Fruit fly (Drosophila melanogaster) whole organism, embryonic: Measurements from ENCODE around the gene SuUR.
A peak's percentile ranks its signal among the peaks of the same experiment; 100 is the strongest.

ENCODE experiments used
- Abd-B ChIP-seq: fragments of 200-800 bp; sonication (Bioruptor generic); optimal IDR thresholded peaks from 2 replicates; lab custom pipeline; 2018; ENCODE audit warnings: missing biosample characterization, mild to moderate bottlenecking, missing genetic modification characterization, moderate library complexity
- CG10147 ChIP-seq: fragments of 200-800 bp; sonication (Bioruptor generic); optimal IDR thresholded peaks from 2 replicates; lab custom pipeline; 2019; ENCODE audit warnings: missing biosample characterization, mild to moderate bottlenecking, missing genetic modification characterization, moderate library complexity
- CG10274 ChIP-seq: fragments of 200-800 bp; sonication (Bioruptor generic); optimal IDR thresholded peaks from 3 replicates; lab custom pipeline; 2017; ENCODE audit warnings: missing biosample characterization, mild to moderate bottlenecking, missing genetic modification characterization
- CG11504 ChIP-seq: fragments of 200-800 bp; sonication (Bioruptor generic); optimal IDR thresholded peaks from 3 replicates; lab custom pipeline; 2019; ENCODE audit warnings: missing biosample characterization, mild to moderate bottlenecking, missing genetic modification characterization, moderate library complexity
- CG11723 ChIP-seq: fragments of 200-800 bp; sonication (Bioruptor generic); optimal IDR thresholded peaks from 2 replicates; lab custom pipeline; 2017; ENCODE audit warnings: missing biosample characterization, mild to moderate bottlenecking, missing genetic modification characterization
- CG12071 ChIP-seq: fragments of 200-800 bp; sonication (Bioruptor generic); optimal IDR thresholded peaks from 3 replicates; lab custom pipeline; 2018; ENCODE audit warnings: missing biosample characterization, mild to moderate bottlenecking, missing genetic modification characterization
- CG12104 ChIP-seq: fragments of 200-800 bp; sonication (Bioruptor generic); optimal IDR thresholded peaks from 3 replicates; lab custom pipeline; 2016; ENCODE audit warnings: missing biosample characterization, missing genetic modification characterization
- CG14441 ChIP-seq: fragments of 200-800 bp; sonication (Bioruptor generic); IDR thresholded peaks from 2 replicates; pipeline ENCODE4 v1.3.6; 2022; ENCODE audit warnings: missing biosample characterization, missing genetic modification characterization
- CG15011 ChIP-seq: fragments of 200-800 bp; sonication (Bioruptor generic); optimal IDR thresholded peaks from 3 replicates; lab custom pipeline; 2018; ENCODE audit warnings: missing biosample characterization, mild to moderate bottlenecking, missing genetic modification characterization
- CG15514 ChIP-seq: fragments of 200-800 bp; sonication (Bioruptor generic); optimal IDR thresholded peaks from 3 replicates; lab custom pipeline; 2017; ENCODE audit warnings: missing biosample characterization, missing genetic modification characterization, mild to moderate bottlenecking, moderate library complexity, missing genetic modification reagents
- CG17912 ChIP-seq: fragments of 200-800 bp; sonication (Bioruptor generic); optimal IDR thresholded peaks from 2 replicates; lab custom pipeline; 2018; ENCODE audit warnings: missing biosample characterization, mild to moderate bottlenecking, missing genetic modification characterization
- CG1792 ChIP-seq: fragments of 200-800 bp; sonication (Bioruptor generic); optimal IDR thresholded peaks from 2 replicates; lab custom pipeline; 2016; ENCODE audit warnings: missing biosample characterization, missing genetic modification characterization
- CG18262 ChIP-seq: fragments of 200-800 bp; optimal IDR thresholded peaks from 3 replicates; lab custom pipeline; 2019; ENCODE audit warnings: missing biosample characterization, mild to moderate bottlenecking, missing genetic modification characterization, moderate library complexity
- CG2199 ChIP-seq: fragments of 200-800 bp; sonication (Bioruptor generic); IDR thresholded peaks from 3 replicates; pipeline ENCODE4 v1.3.6; 2022; ENCODE audit warnings: missing biosample characterization, missing genetic modification characterization
- CG31388 ChIP-seq: fragments of 200-800 bp; sonication (Bioruptor generic); optimal IDR thresholded peaks from 2 replicates; lab custom pipeline; 2016; ENCODE audit warnings: missing biosample characterization, missing genetic modification characterization
- CG4617 ChIP-seq: fragments of 200-800 bp; sonication (Bioruptor generic); optimal IDR thresholded peaks from 3 replicates; lab custom pipeline; 2016; ENCODE audit warnings: missing biosample characterization, missing genetic modification characterization, borderline replicate concordance
- CG5953 ChIP-seq: fragments of 200-800 bp; sonication (Bioruptor generic); IDR thresholded peaks from 2 replicates; pipeline ENCODE4 v1.3.6; 2022; ENCODE audit warnings: missing biosample characterization, missing genetic modification characterization
- CG6813 ChIP-seq: fragments of 200-800 bp; sonication (Bioruptor generic); optimal IDR thresholded peaks from 2 replicates; lab custom pipeline; 2017; ENCODE audit warnings: missing biosample characterization, missing genetic modification characterization, mild to moderate bottlenecking, moderate library complexity, missing genetic modification reagents
- CG7372 ChIP-seq: fragments of 200-800 bp; sonication (Bioruptor generic); IDR thresholded peaks from 2 replicates; pipeline ENCODE4 v1.3.6; 2022; ENCODE audit warnings: missing biosample characterization, missing genetic modification characterization
- CG7928 ChIP-seq: fragments of 200-800 bp; sonication (Bioruptor generic); optimal IDR thresholded peaks from 2 replicates; lab custom pipeline; 2017; ENCODE audit warnings: missing biosample characterization, mild to moderate bottlenecking, missing genetic modification characterization
- CG9609 ChIP-seq: fragments of 200-800 bp; sonication (Bioruptor generic); optimal IDR thresholded peaks from 3 replicates; lab custom pipeline; 2016; ENCODE audit warnings: missing biosample characterization, missing genetic modification characterization
- CG9797 ChIP-seq: fragments of 200-800 bp; sonication (Bioruptor generic); optimal IDR thresholded peaks from 3 replicates; lab custom pipeline; 2018; ENCODE audit warnings: missing biosample characterization, mild to moderate bottlenecking, missing genetic modification characterization
- CoRest ChIP-seq: fragments of 200-800 bp; sonication (Bioruptor generic); optimal IDR thresholded peaks from 3 replicates; lab custom pipeline; 2018; ENCODE audit warnings: missing biosample characterization, mild to moderate bottlenecking, missing genetic modification characterization, moderate library complexity
- D19A ChIP-seq: fragments of 200-800 bp; optimal IDR thresholded peaks from 3 replicates; lab custom pipeline; 2019; ENCODE audit warnings: missing biosample characterization, mild to moderate bottlenecking, missing genetic modification characterization, moderate library complexity
- Dad ChIP-seq: fragments of 200-800 bp; sonication (Bioruptor generic); optimal IDR thresholded peaks from 3 replicates; lab custom pipeline; 2016; ENCODE audit warnings: missing biosample characterization, missing genetic modification characterization
- Gug ChIP-seq: fragments of 200-800 bp; sonication (Bioruptor generic); IDR thresholded peaks from 4 replicates; pipeline ENCODE4 v1.3.6; 2022; ENCODE audit warnings: missing biosample characterization, missing genetic modification characterization
- MTF-1 ChIP-seq: fragments of 200-800 bp; sonication (Bioruptor generic); optimal IDR thresholded peaks from 2 replicates; lab custom pipeline; 2018; ENCODE audit warnings: missing biosample characterization, mild to moderate bottlenecking, missing genetic modification characterization, borderline replicate concordance
- Oaz ChIP-seq: fragments of 200-800 bp; sonication (Bioruptor generic); IDR thresholded peaks from 2 replicates; pipeline ENCODE4 v1.3.6; 2022; ENCODE audit warnings: missing biosample characterization, missing genetic modification characterization
- Poxn ChIP-seq: fragments of 200-800 bp; sonication (Bioruptor generic); IDR thresholded peaks from 2 replicates; pipeline ENCODE4 v1.3.6; 2022; ENCODE audit warnings: missing biosample characterization, missing genetic modification characterization
- Side ChIP-seq: fragments of 200-800 bp; sonication (Bioruptor generic); optimal IDR thresholded peaks from 2 replicates; lab custom pipeline; 2016; ENCODE audit warnings: missing biosample characterization, missing genetic modification characterization
- bab2 ChIP-seq: fragments of 200-800 bp; sonication (Bioruptor generic); optimal IDR thresholded peaks from 2 replicates; lab custom pipeline; 2016; ENCODE audit warnings: missing biosample characterization, missing genetic modification characterization
- cad ChIP-seq: fragments of >200 bp; optimal IDR thresholded peaks from 2 replicates; lab custom pipeline; 2017; ENCODE audit warnings: missing biosample characterization, missing genetic modification characterization
- dysf ChIP-seq: fragments of 200-800 bp; sonication (Bioruptor generic); IDR thresholded peaks from 3 replicates; pipeline ENCODE4 v1.3.6; 2022; ENCODE audit warnings: missing biosample characterization, missing genetic modification characterization
- emc ChIP-seq: fragments of 200-800 bp; sonication (Bioruptor generic); optimal IDR thresholded peaks from 2 replicates; lab custom pipeline; 2016; ENCODE audit warnings: missing biosample characterization, missing genetic modification characterization
- fd102C ChIP-seq: fragments of 200-800 bp; sonication (Bioruptor generic); optimal IDR thresholded peaks from 2 replicates; lab custom pipeline; 2018; ENCODE audit warnings: missing biosample characterization, mild to moderate bottlenecking, missing genetic modification characterization, moderate library complexity
- fu2 ChIP-seq: fragments of 200-800 bp; sonication (Bioruptor generic); optimal IDR thresholded peaks from 2 replicates; lab custom pipeline; 2016; ENCODE audit warnings: missing biosample characterization, missing genetic modification characterization
- gsb ChIP-seq: fragments of 200-800 bp; sonication (Bioruptor generic); IDR thresholded peaks from 2 replicates; pipeline ENCODE4 v1.3.6; 2022; ENCODE audit warnings: missing biosample characterization, missing genetic modification characterization
- hbn ChIP-seq: fragments of 200-800 bp; sonication (Bioruptor generic); IDR thresholded peaks from 2 replicates; pipeline ENCODE4 v1.3.6; 2022; ENCODE audit warnings: missing biosample characterization, missing genetic modification characterization; ENCODE audit not compliant: partially characterized antibody
- jing ChIP-seq: fragments of 200-800 bp; sonication (Bioruptor generic); optimal IDR thresholded peaks from 2 replicates; lab custom pipeline; 2018; ENCODE audit warnings: missing biosample characterization, mild to moderate bottlenecking, missing genetic modification characterization
- org-1 ChIP-seq: fragments of 200-800 bp; sonication (Bioruptor generic); optimal IDR thresholded peaks from 2 replicates; lab custom pipeline; 2017; ENCODE audit warnings: missing biosample characterization, missing genetic modification characterization
- sob ChIP-seq: fragments of 200-800 bp; sonication (Bioruptor generic); IDR thresholded peaks from 2 replicates; pipeline ENCODE4 v1.3.6; 2022; ENCODE audit warnings: missing biosample characterization, missing genetic modification characterization
- sqz ChIP-seq: fragments of 200-800 bp; sonication (Bioruptor generic); optimal IDR thresholded peaks from 3 replicates; lab custom pipeline; 2018; ENCODE audit warnings: missing biosample characterization, mild to moderate bottlenecking, missing genetic modification characterization
- stc ChIP-seq: fragments of 200-800 bp; sonication (Bioruptor generic); IDR thresholded peaks from 2 replicates; pipeline ENCODE4 v1.3.6; 2022; ENCODE audit warnings: missing biosample characterization, missing genetic modification characterization
- tna ChIP-seq: fragments of 200-800 bp; sonication (Bioruptor generic); IDR thresholded peaks from 2 replicates; pipeline ENCODE4 v1.3.6; 2022; ENCODE audit warnings: missing biosample characterization, missing genetic modification characterization; ENCODE audit not compliant: partially characterized antibody
- ttk ChIP-seq: fragments of 200-800 bp; sonication (Bioruptor generic); IDR thresholded peaks from 2 replicates; pipeline ENCODE4 v2.1.2; 2022; ENCODE audit warnings: missing biosample characterization, missing genetic modification characterization
- unpg ChIP-seq: fragments of 200-800 bp; sonication (Bioruptor generic); optimal IDR thresholded peaks from 3 replicates; lab custom pipeline; 2018; ENCODE audit warnings: missing biosample characterization, mild to moderate bottlenecking, missing genetic modification characterization, moderate library complexity
- yki ChIP-seq: fragments of >200 bp; optimal IDR thresholded peaks from 3 replicates; lab custom pipeline; 2018
- zen2 ChIP-seq: fragments of 200-800 bp; sonication (Bioruptor generic); IDR thresholded peaks from 3 replicates; pipeline ENCODE4 v1.3.6; 2022; ENCODE audit warnings: missing biosample characterization, missing genetic modification characterization; ENCODE audit not compliant: partially characterized antibody
- zfh2 ChIP-seq: fragments of 200-800 bp; sonication (Bioruptor generic); optimal IDR thresholded peaks from 2 replicates; lab custom pipeline; 2016; ENCODE audit warnings: missing biosample characterization, missing genetic modification characterization

The SuUR gene

DNA sequence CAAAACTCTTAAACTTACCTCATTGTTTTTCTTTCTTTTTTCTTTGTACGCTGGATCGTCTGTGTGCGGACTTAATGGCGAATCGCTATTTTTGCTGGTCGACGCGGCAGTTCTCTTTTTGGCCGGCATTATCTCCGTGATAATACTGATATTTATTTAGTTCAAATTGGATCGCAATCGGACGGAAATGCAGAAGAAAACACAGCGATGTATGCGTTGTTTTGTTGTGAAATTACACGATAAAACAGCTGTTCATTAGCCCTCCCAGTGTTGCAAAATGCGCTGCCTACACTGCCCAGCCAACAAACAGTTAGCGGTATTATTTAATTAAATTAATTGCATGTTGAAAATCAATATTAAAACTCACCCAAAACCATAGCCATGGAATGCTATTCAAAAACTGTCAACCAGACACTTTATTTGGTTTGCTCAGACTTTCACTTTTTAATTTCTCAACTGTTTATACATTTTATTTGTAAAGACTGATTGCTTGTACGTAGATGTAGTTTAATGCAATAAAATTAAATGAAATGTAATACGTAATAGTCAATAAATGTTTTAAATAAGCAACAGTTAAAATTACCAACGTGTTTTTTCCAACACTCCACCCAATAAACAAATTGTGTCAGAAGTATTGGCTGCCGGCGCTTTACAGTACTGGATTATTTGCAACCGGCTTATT, 33.3 kb downstream of the SuUR start, which contains the start of the genes Irbp18 and APP-BP1 (continued):
- TF ChIP-seq fu2 (GFP tag; lab: Kevin White, UChicago): peak; percentile 92
- peak; percentile 92 for TF ChIP-seq Side (GFP tag; lab: Kevin White, UChicago)
- peak; percentile 96 for TF ChIP-seq zfh2 (GFP tag; lab: Kevin White, UChicago)
- no peak for TF ChIP-seq zen2 (GFP tag; lab: Robert Waterston, UW)
- TF ChIP-seq unpg (GFP tag; lab: Kevin White, UChicago): peak; percentile 93
- peak; percentile 47 for TF ChIP-seq CG17912 (GFP tag; lab: Kevin White, UChicago)
- TF ChIP-seq CG15514 (GFP tag; lab: Kevin White, UChicago): peak; percentile 90
- TF ChIP-seq CG10274 (GFP tag; lab: Kevin White, UChicago): peak; percentile 78
- TF ChIP-seq cad (GFP tag; lab: Kevin White, UChicago): no peak
- TF ChIP-seq CG12104 (GFP tag; lab: Kevin White, UChicago): peak; percentile 95
- 0 out of 3 replicates have a peak, but pooled peaks have one; percentile 43 for TF ChIP-seq CG2199 (GFP tag; lab: Robert Waterston, UW)
- peak; percentile 93 for TF ChIP-seq bab2 (GFP tag; lab: Kevin White, UChicago)
- 0 out of 2 replicates have a peak, but pooled peaks have one; percentile 25 for TF ChIP-seq hbn (GFP tag; lab: Robert Waterston, UW)
- peak; percentile 69 for TF ChIP-seq CG7928 (GFP tag; lab: Kevin White, UChicago)
- peak; percentile 86 for TF ChIP-seq D19A (tag; lab: Kevin White, UChicago)
- TF ChIP-seq emc: peak; percentile 85
- TF ChIP-seq CG6813 (GFP tag; lab: Kevin White, UChicago): peak; percentile 83
- no peak for TF ChIP-seq yki
- TF ChIP-seq sqz (GFP tag; lab: Kevin White, UChicago): peak; percentile 78
- TF ChIP-seq jing (GFP tag; lab: Kevin White, UChicago): peak; percentile 92
- TF ChIP-seq ttk (GFP tag; lab: Robert Waterston, UW): peak; percentile 75
- peak; percentile 82 for TF ChIP-seq CG31388 (GFP tag; lab: Kevin White, UChicago)
- peak; percentile 84 for TF ChIP-seq stc (GFP tag; lab: Robert Waterston, UW)
- peak; percentile 72 for TF ChIP-seq gsb (GFP tag; lab: Robert Waterston, UW)
- peak; percentile 94 for TF ChIP-seq Dad (GFP tag; lab: Kevin White, UChicago)
- peak; percentile 84 for TF ChIP-seq CG7372 (GFP tag; lab: Robert Waterston, UW)
- peak; percentile 50 for TF ChIP-seq Poxn (GFP tag; lab: Robert Waterston, UW)
- peak; percentile 91 for TF ChIP-seq CG15011
- TF ChIP-seq CG9797 (GFP tag; lab: Kevin White, UChicago): peak; percentile 25
- peak; percentile 91 for TF ChIP-seq CG10147 (GFP tag; lab: Kevin White, UChicago)
- peak; percentile 93 for TF ChIP-seq CG4617
- peak; percentile 92 for TF ChIP-seq sob (GFP tag; lab: Robert Waterston, UW)
- peak; percentile 91 for TF ChIP-seq CG1792 (GFP tag; lab: Kevin White, UChicago)
- TF ChIP-seq org-1 (GFP tag; lab: Kevin White, UChicago): peak; percentile 91
- peak; percentile 76 for TF ChIP-seq fd102C (GFP tag; lab: Kevin White, UChicago)
- peak; percentile 87 for TF ChIP-seq CG14441 (GFP tag; lab: Robert Waterston, UW)
- peak; percentile 94 for TF ChIP-seq CG9609 (GFP tag; lab: Kevin White, UChicago)
- no peak; the same call in 1 of the 2 replicates for TF ChIP-seq CG5953 (GFP tag; lab: Robert Waterston, UW)
- peak; percentile 70 for TF ChIP-seq Oaz
- peak; percentile 93 for TF ChIP-seq CG18262 (tag; lab: Kevin White, UChicago)
- TF ChIP-seq tna (GFP tag; lab: Robert Waterston, UW): no peak
- peak; percentile 94 for TF ChIP-seq Abd-B (GFP tag; lab: Kevin White, UChicago)
- peak; percentile 66 for TF ChIP-seq MTF-1
- TF ChIP-seq Gug (GFP tag; lab: Robert Waterston, UW): peak; percentile 84
- TF ChIP-seq dysf (GFP tag; lab: Robert Waterston, UW): peak; percentile 88
- peak; percentile 95 for TF ChIP-seq CoRest (tag; lab: Kevin White, UChicago)
- peak; percentile 83 for TF ChIP-seq CG12071 (GFP tag; lab: Kevin White, UChicago)
- peak; percentile 88 for TF ChIP-seq CG11723 (GFP tag; lab: Kevin White, UChicago)
- peak; percentile 92 for TF ChIP-seq CG11504 (tag; lab: Kevin White, UChicago)
